Fruit fly (Drosophila melanogaster) whole organism, pupa: ENCODE measurements around the gene Fum2.

Experiments used
- CG10348 ChIP-seq: fragments of 200-800 bp; sonication (Bioruptor generic); IDR thresholded peaks from 2 replicates; pipeline ENCODE4 v1.3.6; 2022; ENCODE audit warnings: missing biosample characterization, missing genetic modification characterization
- CG12605 ChIP-seq: fragments of 200-800 bp; sonication (Bioruptor generic); IDR thresholded peaks from 2 replicates; pipeline ENCODE4 v1.3.6; 2022; ENCODE audit warnings: missing biosample characterization, missing genetic modification characterization
- CG13204 ChIP-seq: fragments of 200-800 bp; sonication (Bioruptor generic); optimal IDR thresholded peaks from 2 replicates; lab custom pipeline; 2018; ENCODE audit warnings: missing biosample characterization, mild to moderate bottlenecking, missing genetic modification characterization, moderate library complexity
- CG14655 ChIP-seq: fragments of 200-800 bp; sonication (Bioruptor generic); optimal IDR thresholded peaks from 3 replicates; lab custom pipeline; 2017; ENCODE audit warnings: mild to moderate bottlenecking, missing biosample characterization, missing genetic modification reagents, missing genetic modification characterization
- CG15710 ChIP-seq: fragments of 200-800 bp; sonication (Bioruptor generic); optimal IDR thresholded peaks from 2 replicates; lab custom pipeline; 2018; ENCODE audit warnings: missing biosample characterization, mild to moderate bottlenecking, missing genetic modification characterization, moderate library complexity
- CG17806 ChIP-seq: fragments of 200-800 bp; sonication (Bioruptor generic); optimal IDR thresholded peaks from 2 replicates; lab custom pipeline; 2018; ENCODE audit warnings: missing biosample characterization, mild to moderate bottlenecking, missing genetic modification characterization, moderate library complexity
- CG32121 ChIP-seq: fragments of 200-800 bp; sonication (Bioruptor generic); IDR thresholded peaks from 2 replicates; pipeline ENCODE4 v1.3.6; 2022; ENCODE audit warnings: missing biosample characterization, missing genetic modification characterization
- CG34367 ChIP-seq: fragments of 200-800 bp; sonication (Bioruptor generic); optimal IDR thresholded peaks from 2 replicates; lab custom pipeline; 2018; ENCODE audit warnings: missing biosample characterization, mild to moderate bottlenecking, missing genetic modification characterization
- CG4496 ChIP-seq: fragments of 200-800 bp; sonication (Bioruptor generic); IDR thresholded peaks from 3 replicates; pipeline ENCODE4 v1.3.6; 2022; ENCODE audit warnings: missing biosample characterization, missing genetic modification characterization
- CG8159 ChIP-seq: fragments of 200-800 bp; sonication (Bioruptor generic); optimal IDR thresholded peaks from 3 replicates; lab custom pipeline; 2018; ENCODE audit warnings: missing biosample characterization, mild to moderate bottlenecking, missing genetic modification characterization, moderate library complexity
- CG8301 ChIP-seq: fragments of 200-800 bp; sonication (Bioruptor generic); optimal IDR thresholded peaks from 2 replicates; lab custom pipeline; 2018; ENCODE audit warnings: missing biosample characterization, mild to moderate bottlenecking, missing genetic modification characterization
- CG9948 ChIP-seq: fragments of 200-800 bp; sonication (Bioruptor generic); optimal IDR thresholded peaks from 2 replicates; lab custom pipeline; 2018; ENCODE audit warnings: missing biosample characterization, mild to moderate bottlenecking, missing genetic modification characterization, moderate library complexity
- D1 ChIP-seq: fragments of 200-800 bp; sonication (Bioruptor generic); optimal IDR thresholded peaks from 2 replicates; lab custom pipeline; 2018; ENCODE audit warnings: missing biosample characterization, mild to moderate bottlenecking, missing genetic modification characterization, moderate library complexity
- EcR ChIP-seq: fragments of 200-800 bp; sonication (Bioruptor generic); optimal IDR thresholded peaks from 3 replicates; lab custom pipeline; 2019; ENCODE audit warnings: missing biosample characterization, missing genetic modification characterization, mild to moderate bottlenecking, moderate library complexity, missing genetic modification reagents
- Ets98B ChIP-seq: fragments of 200-800 bp; sonication (Bioruptor generic); IDR thresholded peaks from 2 replicates; pipeline ENCODE4 v1.3.6; 2022; ENCODE audit warnings: missing biosample characterization, missing genetic modification characterization
- Pif1A ChIP-seq: fragments of 200-800 bp; sonication (Bioruptor generic); optimal IDR thresholded peaks from 3 replicates; lab custom pipeline; 2016; ENCODE audit warnings: missing biosample characterization, missing genetic modification characterization
- Pif1B ChIP-seq: fragments of 200-800 bp; sonication (Bioruptor generic); optimal IDR thresholded peaks from 3 replicates; lab custom pipeline; 2016; ENCODE audit warnings: missing biosample characterization, missing genetic modification characterization
- Snoo ChIP-seq: fragments of 200-800 bp; sonication (Bioruptor generic); optimal IDR thresholded peaks from 3 replicates; lab custom pipeline; 2017; ENCODE audit warnings: missing biosample characterization, mild to moderate bottlenecking, missing genetic modification characterization, inconsistent platforms
- fd96Ca ChIP-seq: fragments of 200-800 bp; sonication (Bioruptor generic); IDR thresholded peaks from 3 replicates; pipeline ENCODE4 v1.3.6; 2022; ENCODE audit warnings: missing biosample characterization, missing genetic modification characterization
- gl ChIP-seq: fragments of 200-800 bp; sonication (Bioruptor generic); optimal IDR thresholded peaks from 2 replicates; lab custom pipeline; 2018; ENCODE audit warnings: missing biosample characterization, mild to moderate bottlenecking, missing genetic modification characterization
- rn ChIP-seq: fragments of 200-800 bp; sonication (Bioruptor generic); IDR thresholded peaks from 2 replicates; pipeline ENCODE4 v1.3.6; 2022; ENCODE audit warnings: missing biosample characterization, missing genetic modification characterization

Gene Fum2

dm6 chrX:6709252-6710037, 27.9 kb downstream of the Fum2 start:
- peak; percentile 31 for TF ChIP-seq CG12605 (GFP tag; lab: Robert Waterston, UW)
- TF ChIP-seq CG34367 (tag; lab: Kevin White, UChicago) = no peak

dm6 chrX:6710258-6710657, 28.7 kb downstream of the Fum2 start:
- TF ChIP-seq CG14655 (GFP tag; lab: Kevin White, UChicago) = no peak
- TF ChIP-seq CG13204 (GFP tag; lab: Kevin White, UChicago) = no peak
- TF ChIP-seq rn = no peak
- TF ChIP-seq CG34367 (tag; lab: Kevin White, UChicago) = no peak
- no peak for TF ChIP-seq CG4496 (GFP tag; lab: Robert Waterston, UW)
- no peak for TF ChIP-seq Pif1A
- no peak for TF ChIP-seq CG10348 (GFP tag; lab: Robert Waterston, UW)
- no peak for TF ChIP-seq D1
- TF ChIP-seq CG8159 (tag; lab: Kevin White, UChicago) = no peak
- TF ChIP-seq EcR (GFP tag; lab: Kevin White, UChicago) = no peak
- no peak for TF ChIP-seq Pif1B (GFP tag; lab: Kevin White, UChicago)
- TF ChIP-seq fd96Ca (GFP tag; lab: Robert Waterston, UW) = no peak
- no peak for TF ChIP-seq CG8301 (tag; lab: Kevin White, UChicago)
- TF ChIP-seq gl (tag; lab: Kevin White, UChicago) = no peak

dm6 chrX:6710665-6711064, 29.1 kb downstream of the Fum2 start:
- TF ChIP-seq Snoo = no peak
- TF ChIP-seq Pif1A = no peak
- TF ChIP-seq CG10348 (GFP tag; lab: Robert Waterston, UW) = no peak
- no peak for TF ChIP-seq CG13204 (GFP tag; lab: Kevin White, UChicago)
- no peak for TF ChIP-seq EcR (GFP tag; lab: Kevin White, UChicago)
- no peak for TF ChIP-seq CG15710 (tag; lab: Kevin White, UChicago)
- no peak for TF ChIP-seq CG4496 (GFP tag; lab: Robert Waterston, UW)
- TF ChIP-seq gl (tag; lab: Kevin White, UChicago) = no peak
- TF ChIP-seq Ets98B = no peak

dm6 chrX:6711295-6711694, 29.7 kb downstream of the Fum2 start:
- TF ChIP-seq EcR (GFP tag; lab: Kevin White, UChicago) (peak; percentile 84), CG9948 (tag; lab: Kevin White, UChicago) (peak; percentile 81), CG12605 (GFP tag; lab: Robert Waterston, UW) (peak; percentile 86), gl (tag; lab: Kevin White, UChicago) (peak; percentile 62), Snoo (peak; percentile 56), CG15710 (tag; lab: Kevin White, UChicago) (peak; percentile 69), CG14655 (GFP tag; lab: Kevin White, UChicago) (peak; percentile 94), fd96Ca (GFP tag; lab: Robert Waterston, UW) (peak; percentile 94), CG8159 (tag; lab: Kevin White, UChicago) (peak; percentile 76), CG4496 (GFP tag; lab: Robert Waterston, UW) (peak; percentile 93), CG10348 (GFP tag; lab: Robert Waterston, UW) (0 out of 2 replicates have a peak, but pooled peaks have one; percentile 23), CG34367 (tag; lab: Kevin White, UChicago) (peak; percentile 64), CG32121 (peak; percentile 94), CG13204 (GFP tag; lab: Kevin White, UChicago) (no peak), CG8301 (tag; lab: Kevin White, UChicago) (peak; percentile 94), rn (peak; percentile 57; the same call in 1 of the 2 replicates), D1 (peak; percentile 32), Pif1A (peak; percentile 88), Ets98B (peak; percentile 92), Pif1B (GFP tag; lab: Kevin White, UChicago) (peak; percentile 87), CG17806 (tag; lab: Kevin White, UChicago) (peak; percentile 83)

dm6 chrX:6716170-6716569, 34.6 kb downstream of the Fum2 start:
- TF ChIP-seq gl (tag; lab: Kevin White, UChicago) (no peak), CG4496 (GFP tag; lab: Robert Waterston, UW) (no peak), CG34367 (tag; lab: Kevin White, UChicago) (no peak), EcR (GFP tag; lab: Kevin White, UChicago) (no peak), CG13204 (GFP tag; lab: Kevin White, UChicago) (no peak), Pif1A (no peak), CG8159 (tag; lab: Kevin White, UChicago) (no peak), fd96Ca (GFP tag; lab: Robert Waterston, UW) (no peak), CG9948 (tag; lab: Kevin White, UChicago) (no peak), Snoo (no peak), CG10348 (GFP tag; lab: Robert Waterston, UW) (no peak), Pif1B (GFP tag; lab: Kevin White, UChicago) (no peak), CG14655 (GFP tag; lab: Kevin White, UChicago) (no peak)

- TF ChIP-seq CG4496 (GFP tag; lab: Robert Waterston, UW) (peak; percentile 48; the same call in 2 of the 3 replicates), CG13204 (GFP tag; lab: Kevin White, UChicago) (no peak), CG9948 (tag; lab: Kevin White, UChicago) (peak; percentile 1), CG17806 (tag; lab: Kevin White, UChicago) (peak; percentile 25), D1 (peak; percentile 7), Ets98B (peak; percentile 37), CG32121 (peak; percentile 49; the same call in 1 of the 2 replicates), CG8301 (tag; lab: Kevin White, UChicago) (peak; percentile 14), Pif1A (no peak)
Measured at dm6 chrX:6719259-6719658, 37.7 kb downstream of the Fum2 start.
